Fruit fly (Drosophila melanogaster) whole organism, prepupa: ENCODE measurements around the gene CG11726.

Experiments
- Blimp-1 ChIP-seq: fragments of 200-800 bp; sonication (Bioruptor generic); optimal IDR thresholded peaks from 3 replicates; lab custom pipeline; 2017; ENCODE audit warnings: missing biosample characterization, missing genetic modification characterization, mild to moderate bottlenecking, moderate library complexity, missing genetic modification reagents
- CG10631 ChIP-seq: fragments of 200-800 bp; sonication (Bioruptor generic); optimal IDR thresholded peaks from 2 replicates; lab custom pipeline; 2016; ENCODE audit warnings: missing biosample characterization, missing genetic modification characterization
- CG10669 ChIP-seq: fragments of 200-800 bp; sonication (Bioruptor generic); optimal IDR thresholded peaks from 3 replicates; lab custom pipeline; 2018; ENCODE audit warnings: missing biosample characterization, mild to moderate bottlenecking, missing genetic modification characterization, moderate library complexity
- CG11294 ChIP-seq: fragments of 200-800 bp; sonication (Bioruptor generic); IDR thresholded peaks from 2 replicates; pipeline ENCODE4 v1.3.6; 2022; ENCODE audit warnings: missing biosample characterization, missing genetic modification characterization
- CG11762 ChIP-seq: fragments of 200-800 bp; sonication (Bioruptor generic); optimal IDR thresholded peaks from 3 replicates; lab custom pipeline; 2016; ENCODE audit warnings: missing biosample characterization, missing genetic modification characterization; ENCODE audit not compliant: insufficient read depth
- CG11902 ChIP-seq: fragments of 200-800 bp; sonication (Bioruptor generic); optimal IDR thresholded peaks from 3 replicates; lab custom pipeline; 2016; ENCODE audit warnings: missing biosample characterization, missing genetic modification characterization
- CG1621 ChIP-seq: fragments of 200-800 bp; sonication (Bioruptor generic); optimal IDR thresholded peaks from 3 replicates; lab custom pipeline; 2018; ENCODE audit warnings: missing biosample characterization, mild to moderate bottlenecking, missing genetic modification characterization
- CG16779 ChIP-seq: fragments of 200-800 bp; sonication (Bioruptor generic); optimal IDR thresholded peaks from 3 replicates; lab custom pipeline; 2017; ENCODE audit warnings: missing biosample characterization, mild to moderate bottlenecking, missing genetic modification characterization
- CG3032 ChIP-seq: fragments of 200-800 bp; optimal IDR thresholded peaks from 2 replicates; lab custom pipeline; 2019; ENCODE audit warnings: missing biosample characterization, mild to moderate bottlenecking, missing genetic modification characterization, moderate library complexity
- CG34406 ChIP-seq: fragments of 200-800 bp; sonication (Bioruptor generic); optimal IDR thresholded peaks from 3 replicates; lab custom pipeline; 2016; ENCODE audit warnings: missing biosample characterization, missing genetic modification characterization
- CG3919 ChIP-seq: fragments of 200-800 bp; sonication (Bioruptor generic); optimal IDR thresholded peaks from 3 replicates; lab custom pipeline; 2016; ENCODE audit warnings: missing biosample characterization, missing genetic modification characterization
- CG4318 ChIP-seq: fragments of 200-800 bp; sonication (Bioruptor generic); optimal IDR thresholded peaks from 3 replicates; lab custom pipeline; 2017; ENCODE audit warnings: missing biosample characterization, mild to moderate bottlenecking, missing genetic modification characterization
- CG6163 ChIP-seq: fragments of 200-800 bp; sonication (Bioruptor generic); IDR thresholded peaks from 3 replicates; pipeline ENCODE4 v1.3.6; 2022; ENCODE audit warnings: missing biosample characterization, missing genetic modification characterization
- CG6276 ChIP-seq: fragments of 200-800 bp; sonication (Bioruptor generic); optimal IDR thresholded peaks from 2 replicates; lab custom pipeline; 2017; ENCODE audit warnings: missing biosample characterization, mild to moderate bottlenecking, missing genetic modification characterization
- CG6792 ChIP-seq: fragments of 200-800 bp; sonication (Bioruptor generic); optimal IDR thresholded peaks from 3 replicates; lab custom pipeline; 2016; ENCODE audit warnings: missing biosample characterization, missing genetic modification characterization
- CG6808 ChIP-seq: fragments of 200-800 bp; sonication (Bioruptor generic); optimal IDR thresholded peaks from 3 replicates; lab custom pipeline; 2017; ENCODE audit warnings: missing biosample characterization, missing genetic modification characterization, mild to moderate bottlenecking, moderate library complexity, missing genetic modification reagents
- CG6854 ChIP-seq: fragments of 200-800 bp; sonication (Bioruptor generic); optimal IDR thresholded peaks from 2 replicates; lab custom pipeline; 2017; ENCODE audit warnings: missing biosample characterization, mild to moderate bottlenecking, missing genetic modification characterization
- CG7368 ChIP-seq: fragments of 200-800 bp; sonication (Bioruptor generic); optimal IDR thresholded peaks from 3 replicates; lab custom pipeline; 2016; ENCODE audit warnings: missing biosample characterization, missing genetic modification characterization
- CG8319 ChIP-seq: fragments of 200-800 bp; sonication (Bioruptor generic); optimal IDR thresholded peaks from 3 replicates; lab custom pipeline; 2016; ENCODE audit warnings: missing biosample characterization, missing genetic modification characterization
- CG8632 ChIP-seq: fragments of 200-800 bp; sonication (Bioruptor generic); optimal IDR thresholded peaks from 3 replicates; lab custom pipeline; 2016; ENCODE audit warnings: missing biosample characterization, missing genetic modification characterization
- CG9139 ChIP-seq: fragments of 200-800 bp; sonication (Bioruptor generic); optimal IDR thresholded peaks from 3 replicates; lab custom pipeline; 2017; ENCODE audit warnings: missing biosample characterization, mild to moderate bottlenecking, missing genetic modification characterization
- Eip78C ChIP-seq: fragments of 200-800 bp; sonication (Bioruptor generic); peaks from one replicate; lab custom pipeline; 2016; ENCODE audit warnings: missing biosample characterization, missing genetic modification characterization
- Eip93F ChIP-seq: fragments of 200-800 bp; sonication (Bioruptor generic); optimal IDR thresholded peaks from 2 replicates; lab custom pipeline; 2016; ENCODE audit warnings: missing biosample characterization, mild to moderate bottlenecking, missing genetic modification characterization
- Ets96B ChIP-seq: fragments of 200-800 bp; optimal IDR thresholded peaks from 2 replicates; lab custom pipeline; 2019; ENCODE audit warnings: missing biosample characterization, mild to moderate bottlenecking, missing genetic modification characterization, moderate library complexity
- Gug ChIP-seq: fragments of 200-800 bp; sonication (Bioruptor generic); IDR thresholded peaks from 2 replicates; pipeline ENCODE4 v1.3.6; 2022; ENCODE audit warnings: missing biosample characterization, missing genetic modification characterization
- Lpt ChIP-seq: fragments of 200-800 bp; sonication (Bioruptor generic); optimal IDR thresholded peaks from 3 replicates; lab custom pipeline; 2016; ENCODE audit warnings: missing biosample characterization, missing genetic modification characterization
- Met ChIP-seq: fragments of 200-800 bp; sonication (Bioruptor generic); optimal IDR thresholded peaks from 3 replicates; lab custom pipeline; 2016; ENCODE audit warnings: missing biosample characterization, missing genetic modification characterization
- OdsH ChIP-seq: fragments of 200-800 bp; sonication (Bioruptor generic); optimal IDR thresholded peaks from 3 replicates; lab custom pipeline; 2016; ENCODE audit warnings: missing biosample characterization, missing genetic modification characterization
- Sox14 ChIP-seq: fragments of 200-800 bp; sonication (Bioruptor generic); optimal IDR thresholded peaks from 3 replicates; lab custom pipeline; 2016; ENCODE audit warnings: missing biosample characterization, missing genetic modification characterization
- Sox15 ChIP-seq: fragments of 200-800 bp; sonication (Bioruptor generic); optimal IDR thresholded peaks from 3 replicates; lab custom pipeline; 2016; ENCODE audit warnings: missing biosample characterization, missing genetic modification characterization
- achi ChIP-seq: fragments of 200-800 bp; sonication (Bioruptor generic); optimal IDR thresholded peaks from 3 replicates; lab custom pipeline; 2016; ENCODE audit warnings: missing biosample characterization, missing genetic modification characterization
- acj6 ChIP-seq: fragments of 200-800 bp; sonication (Bioruptor generic); optimal IDR thresholded peaks from 3 replicates; lab custom pipeline; 2016; ENCODE audit warnings: missing biosample characterization, missing genetic modification characterization
- cyc ChIP-seq: fragments of 200-800 bp; sonication (Bioruptor generic); optimal IDR thresholded peaks from 3 replicates; lab custom pipeline; 2016; ENCODE audit warnings: missing biosample characterization, missing genetic modification characterization
- dac ChIP-seq: fragments of 200-800 bp; sonication (Bioruptor generic); optimal IDR thresholded peaks from 2 replicates; lab custom pipeline; 2017; ENCODE audit warnings: missing biosample characterization, mild to moderate bottlenecking, missing genetic modification characterization
- dsx ChIP-seq: fragments of 200-800 bp; optimal IDR thresholded peaks from 3 replicates; lab custom pipeline; 2019; ENCODE audit warnings: missing biosample characterization, mild to moderate bottlenecking, missing genetic modification characterization, moderate library complexity; ENCODE audit not compliant: poor library complexity, severe bottlenecking
- fd59A ChIP-seq: fragments of 200-800 bp; sonication (Bioruptor generic); optimal IDR thresholded peaks from 2 replicates; lab custom pipeline; 2017; ENCODE audit warnings: missing biosample characterization, mild to moderate bottlenecking, missing genetic modification characterization, missing genetic modification reagents
- fd85E ChIP-seq: fragments of 200-800 bp; sonication (Bioruptor generic); optimal IDR thresholded peaks from 3 replicates; lab custom pipeline; 2016; ENCODE audit warnings: missing biosample characterization, missing genetic modification characterization
- lz ChIP-seq: fragments of 200-800 bp; sonication (Bioruptor generic); optimal IDR thresholded peaks from 3 replicates; lab custom pipeline; 2016; ENCODE audit warnings: missing biosample characterization, missing genetic modification characterization
- net ChIP-seq: fragments of 200-800 bp; sonication (Bioruptor generic); optimal IDR thresholded peaks from 3 replicates; lab custom pipeline; 2016; ENCODE audit warnings: missing biosample characterization, missing genetic modification characterization
- pdm3 ChIP-seq: fragments of 200-800 bp; sonication (Bioruptor generic); optimal IDR thresholded peaks from 3 replicates; lab custom pipeline; 2016; ENCODE audit warnings: missing biosample characterization, missing genetic modification characterization
- salr ChIP-seq, 2 experiments: fragments of 200-800 bp; sonication (Bioruptor generic); optimal IDR thresholded peaks; 3 replicates each; lab custom pipeline; 2016 to 2018; ENCODE audit warnings: missing biosample characterization in 2 of 2, missing genetic modification characterization in 2 of 2, mild to moderate bottlenecking in 1 of 2
- spab ChIP-seq: fragments of 200-800 bp; sonication (Bioruptor generic); optimal IDR thresholded peaks from 2 replicates; lab custom pipeline; 2017; ENCODE audit warnings: missing biosample characterization, mild to moderate bottlenecking, missing genetic modification characterization, missing genetic modification reagents
- svp ChIP-seq: fragments of 200-800 bp; sonication (Bioruptor generic); peaks from one replicate; lab custom pipeline; 2016; ENCODE audit warnings: missing biosample characterization, missing genetic modification characterization
- vri ChIP-seq: fragments of 200-800 bp; sonication (Bioruptor generic); optimal IDR thresholded peaks from 3 replicates; lab custom pipeline; 2016; ENCODE audit warnings: missing biosample characterization, mild to moderate bottlenecking, missing genetic modification characterization

The CG11726 gene

dm6 chr3L:11405362-11406254, 11.1 kb downstream of the CG11726 start (continued):
- TF ChIP-seq salr (GFP tag; optimal IDR thresholded peaks at IDR 0.05; lab: Kevin White, UChicago) (peak; percentile 94 to 96), CG7368 (GFP tag; lab: Kevin White, UChicago) (peak; percentile 92), CG6792 (peak; percentile 94), svp (GFP tag; lab: Kevin White, UChicago) (peak; percentile 95), CG6163 (GFP tag; lab: Robert Waterston, UW) (peak; percentile 97), CG3919 (GFP tag; lab: Kevin White, UChicago) (peak; percentile 94), CG16779 (peak; percentile 80), acj6 (GFP tag; lab: Kevin White, UChicago) (peak; percentile 96), CG3032 (tag; lab: Kevin White, UChicago) (peak; percentile 95), OdsH (peak; percentile 95), fd59A (peak; percentile 96), vri (peak; percentile 94), cyc (GFP tag; lab: Kevin White, UChicago) (peak; percentile 81), CG11762 (peak; percentile 89), Sox14 (GFP tag; lab: Kevin White, UChicago) (peak; percentile 97), CG10631 (peak; percentile 96), Ets96B (tag; lab: Kevin White, UChicago) (peak; percentile 96), dac (GFP tag; lab: Kevin White, UChicago) (peak; percentile 73), CG4318 (GFP tag; lab: Kevin White, UChicago) (peak; percentile 87), CG6854 (GFP tag; lab: Kevin White, UChicago) (peak; percentile 81), CG8632 (GFP tag; lab: Kevin White, UChicago) (peak; percentile 97), spab (GFP tag; lab: Kevin White, UChicago) (peak; percentile 95), Eip93F (peak; percentile 85), Lpt (peak; percentile 82), Met (GFP tag; lab: Kevin White, UChicago) (peak; percentile 96), lz (GFP tag; lab: Kevin White, UChicago) (peak; percentile 91), fd85E (GFP tag; lab: Kevin White, UChicago) (peak; percentile 79), achi (peak; percentile 96), Sox15 (GFP tag; lab: Kevin White, UChicago) (peak; percentile 90)

dm6 chr3L:11406535-11407201, 12.2 kb downstream of the CG11726 start:
- TF ChIP-seq CG8632 (GFP tag; lab: Kevin White, UChicago) (no peak), CG6808 (GFP tag; lab: Kevin White, UChicago) (no peak), CG9139 (no peak), Blimp-1 (GFP tag; lab: Kevin White, UChicago) (peak; percentile 54), dac (GFP tag; lab: Kevin White, UChicago) (no peak), CG10669 (GFP tag; lab: Kevin White, UChicago) (no peak), salr (GFP tag; optimal IDR thresholded peaks at IDR 0.05; lab: Kevin White, UChicago) (no peak), CG34406 (GFP tag; lab: Kevin White, UChicago) (no peak), CG8319 (GFP tag; lab: Kevin White, UChicago) (no peak), acj6 (GFP tag; lab: Kevin White, UChicago) (no peak), CG11294 (GFP tag; lab: Robert Waterston, UW) (no peak), dsx (GFP tag; lab: Kevin White, UChicago) (peak; percentile 8), Eip93F (no peak), fd59A (no peak), CG11902 (GFP tag; lab: Kevin White, UChicago) (no peak), net (GFP tag; lab: Kevin White, UChicago) (no peak), CG1621 (tag; lab: Kevin White, UChicago) (peak; percentile 39), CG6854 (GFP tag; lab: Kevin White, UChicago) (peak; percentile 17), Gug (no peak), pdm3 (GFP tag; lab: Kevin White, UChicago) (no peak), achi (no peak), vri (no peak), Ets96B (tag; lab: Kevin White, UChicago) (no peak), Lpt (no peak), CG6276 (no peak), Eip78C (GFP tag; lab: Kevin White, UChicago) (peak; percentile 32), CG6163 (GFP tag; lab: Robert Waterston, UW) (no peak)
- TF ChIP-seq, all 60 proteins: peak for 5
